Worm (Caenorhabditis elegans): ENCODE measurements around the gene idpp-14.

The idpp-14 gene

DNA sequence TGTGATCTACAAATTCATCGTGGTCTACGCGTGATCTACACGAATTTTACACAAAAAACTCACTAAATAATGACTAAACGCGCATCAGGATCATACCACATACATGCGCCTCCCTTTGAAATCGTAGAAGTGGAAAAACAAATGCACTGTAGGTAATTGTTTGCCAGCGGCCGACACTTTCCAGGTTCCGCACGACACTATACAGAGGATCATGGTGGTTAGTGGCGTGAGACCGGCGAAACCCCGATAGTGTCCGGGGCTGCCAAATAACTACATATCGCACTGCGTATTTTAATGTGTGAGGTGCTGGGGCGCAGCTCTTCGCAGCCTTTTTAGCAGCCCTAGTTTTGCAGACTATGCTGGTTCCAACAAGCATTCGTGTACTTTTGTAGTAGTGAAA, 3.5 kb upstream of the idpp-14 start:
- TF ChIP-seq tra-4 (tag; optimal IDR thresholded peaks at IDR 0.05) (no peak), tbx-11 (GFP tag; IDR thresholded peaks at IDR 0.05) (no peak), ama-1 (optimal IDR thresholded peaks at IDR 0.05) (no peak), aly-1 (tag; optimal IDR thresholded peaks at IDR 0.05) (no peak), scrt-1 (GFP tag; IDR thresholded peaks at IDR 0.05) (no peak), ceh-13 (GFP tag; optimal IDR thresholded peaks at IDR 0.05) (no peak), B0310.2 (tag; optimal IDR thresholded peaks at IDR 0.05) (no peak), pes-1 (GFP tag; IDR thresholded peaks at IDR 0.05) (no peak), flt-1 (GFP tag; IDR thresholded peaks at IDR 0.05) (no peak), sea-1 (GFP tag; conservative IDR thresholded peaks at IDR 0.05) (no peak), hmbx-1 (tag; optimal IDR thresholded peaks at IDR 0.05) (no peak), hmg-4 (GFP tag; optimal IDR thresholded peaks at IDR 0.05) (no peak), F13C5.2 (tag; optimal IDR thresholded peaks at IDR 0.05) (no peak), tbx-37 (GFP tag; conservative IDR thresholded peaks at IDR 0.05) (no peak), hnd-1 (tag; optimal IDR thresholded peaks at IDR 0.05) (no peak), ceh-36 (tag; optimal IDR thresholded peaks at IDR 0.05) (no peak)

ce11 chrX:16085094-16085493, 2.9 kb downstream of the idpp-14 start, which contains the start of gene C30F2.2:
Gene C30F2.2 (minus strand): TSS chrX:16085215.
- TF ChIP-seq hmg-4 (GFP tag; optimal IDR thresholded peaks at IDR 0.05) = no peak
- TF ChIP-seq hmbx-1 (tag; optimal IDR thresholded peaks at IDR 0.05) = no peak
- TF ChIP-seq ama-1 (optimal IDR thresholded peaks at IDR 0.05) = no peak
- no peak for TF ChIP-seq ceh-13 (GFP tag; optimal IDR thresholded peaks at IDR 0.05)
- TF ChIP-seq tra-4 (tag; optimal IDR thresholded peaks at IDR 0.05) = no peak
- TF ChIP-seq ets-7 (tag; optimal IDR thresholded peaks at IDR 0.05) = no peak
- TF ChIP-seq aly-1 (tag; optimal IDR thresholded peaks at IDR 0.05) = no peak
- no peak for TF ChIP-seq scrt-1 (GFP tag; IDR thresholded peaks at IDR 0.05)
- no peak for TF ChIP-seq ceh-36 (tag; optimal IDR thresholded peaks at IDR 0.05)
- TF ChIP-seq flt-1 (GFP tag; IDR thresholded peaks at IDR 0.05) = no peak
- no peak for TF ChIP-seq sea-1 (GFP tag; conservative IDR thresholded peaks at IDR 0.05)
- no peak for TF ChIP-seq F13C5.2 (tag; optimal IDR thresholded peaks at IDR 0.05)
- no peak for TF ChIP-seq hnd-1 (tag; optimal IDR thresholded peaks at IDR 0.05)
- TF ChIP-seq pes-1 (GFP tag; IDR thresholded peaks at IDR 0.05) = no peak
- TF ChIP-seq B0310.2 (tag; optimal IDR thresholded peaks at IDR 0.05) = no peak
- TF ChIP-seq tbx-37 (GFP tag; conservative IDR thresholded peaks at IDR 0.05) = no peak
- no peak for TF ChIP-seq tbx-11 (GFP tag; IDR thresholded peaks at IDR 0.05)

DNA sequence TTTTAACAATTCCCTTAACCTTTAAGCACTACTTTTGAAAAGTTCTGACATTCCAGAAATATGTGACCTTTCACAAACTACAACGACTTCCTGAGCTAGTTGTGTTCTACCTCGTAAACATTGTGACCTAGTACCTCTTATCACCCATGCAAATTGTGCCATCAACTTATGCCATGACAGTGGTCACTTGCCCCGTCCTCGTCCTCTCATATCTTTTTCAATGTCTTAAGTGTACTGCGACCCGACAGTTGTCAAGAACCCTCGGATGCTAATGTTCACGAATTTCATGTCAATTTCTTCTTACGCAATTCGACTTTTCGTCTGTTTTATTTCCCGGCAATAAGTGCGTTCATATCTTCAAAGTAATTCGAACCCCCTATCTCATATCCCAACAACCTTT, 5.7 kb downstream of the idpp-14 start:
- no peak for TF ChIP-seq aly-1 (tag; optimal IDR thresholded peaks at IDR 0.05)
- no peak for TF ChIP-seq tra-4 (tag; optimal IDR thresholded peaks at IDR 0.05)
- no peak for TF ChIP-seq B0310.2 (tag; optimal IDR thresholded peaks at IDR 0.05)
- no peak for TF ChIP-seq ceh-36 (tag; optimal IDR thresholded peaks at IDR 0.05)
- TF ChIP-seq hmg-4 (GFP tag; optimal IDR thresholded peaks at IDR 0.05) = no peak
- no peak for TF ChIP-seq pes-1 (GFP tag; IDR thresholded peaks at IDR 0.05)
- TF ChIP-seq tbx-37 (GFP tag; conservative IDR thresholded peaks at IDR 0.05) = no peak
- TF ChIP-seq ama-1 (optimal IDR thresholded peaks at IDR 0.05) = no peak
- TF ChIP-seq flt-1 (GFP tag; IDR thresholded peaks at IDR 0.05) = no peak
- no peak for TF ChIP-seq scrt-1 (GFP tag; IDR thresholded peaks at IDR 0.05)
- TF ChIP-seq ceh-13 (GFP tag; optimal IDR thresholded peaks at IDR 0.05) = no peak
- no peak for TF ChIP-seq hmbx-1 (tag; optimal IDR thresholded peaks at IDR 0.05)
- no peak for TF ChIP-seq sea-1 (GFP tag; conservative IDR thresholded peaks at IDR 0.05)

DNA sequence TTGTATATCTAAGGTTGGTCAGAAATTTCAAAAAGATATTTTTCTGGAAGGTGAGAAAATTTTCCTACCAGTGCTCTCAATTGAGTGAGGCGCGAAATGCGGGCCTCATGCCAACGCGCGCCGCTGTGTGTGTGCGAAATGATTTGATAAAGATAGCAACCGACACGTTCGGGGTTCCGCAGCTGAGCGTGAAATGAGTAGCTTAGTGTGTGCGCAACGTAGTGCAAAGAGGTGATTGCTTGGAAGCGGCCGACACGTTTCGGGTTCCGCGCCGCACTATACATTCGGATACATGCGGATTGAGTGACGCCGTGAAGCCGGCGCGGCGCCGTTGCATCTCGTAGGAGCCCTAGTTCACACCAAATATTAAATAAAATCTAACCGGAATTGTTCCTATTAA, 9.0 kb downstream of the idpp-14 start:
- TF ChIP-seq ceh-36 (tag; optimal IDR thresholded peaks at IDR 0.05) (no peak), ets-7 (tag; optimal IDR thresholded peaks at IDR 0.05) (no peak), sea-1 (GFP tag; conservative IDR thresholded peaks at IDR 0.05) (no peak), flt-1 (GFP tag; IDR thresholded peaks at IDR 0.05) (no peak), hnd-1 (tag; optimal IDR thresholded peaks at IDR 0.05) (no peak), tbx-11 (GFP tag; IDR thresholded peaks at IDR 0.05) (no peak), ceh-13 (GFP tag; optimal IDR thresholded peaks at IDR 0.05) (no peak), tbx-37 (GFP tag; conservative IDR thresholded peaks at IDR 0.05) (no peak), hmbx-1 (tag; optimal IDR thresholded peaks at IDR 0.05) (no peak), ama-1 (optimal IDR thresholded peaks at IDR 0.05) (no peak), scrt-1 (GFP tag; IDR thresholded peaks at IDR 0.05) (no peak), tra-4 (tag; optimal IDR thresholded peaks at IDR 0.05) (no peak), F13C5.2 (tag; optimal IDR thresholded peaks at IDR 0.05) (no peak), hmg-4 (GFP tag; optimal IDR thresholded peaks at IDR 0.05) (no peak)

ce11 chrX:16094370-16094769, 12.2 kb downstream of the idpp-14 start, which contains the start of gene C30F2.5:
Gene C30F2.5 (plus strand): TSS chrX:16094670.
- no peak for TF ChIP-seq ama-1 (optimal IDR thresholded peaks at IDR 0.05)
- TF ChIP-seq ceh-13 (GFP tag; optimal IDR thresholded peaks at IDR 0.05) = no peak
- TF ChIP-seq hmbx-1 (tag; optimal IDR thresholded peaks at IDR 0.05) = no peak
- no peak for TF ChIP-seq ets-7 (tag; optimal IDR thresholded peaks at IDR 0.05)
- no peak for TF ChIP-seq flt-1 (GFP tag; IDR thresholded peaks at IDR 0.05)
- no peak for TF ChIP-seq tra-4 (tag; optimal IDR thresholded peaks at IDR 0.05)
- no peak for TF ChIP-seq tbx-11 (GFP tag; IDR thresholded peaks at IDR 0.05)
- TF ChIP-seq F13C5.2 (tag; optimal IDR thresholded peaks at IDR 0.05) = no peak
- no peak for TF ChIP-seq sea-1 (GFP tag; conservative IDR thresholded peaks at IDR 0.05)
- TF ChIP-seq B0310.2 (tag; optimal IDR thresholded peaks at IDR 0.05) = no peak
- TF ChIP-seq hnd-1 (tag; optimal IDR thresholded peaks at IDR 0.05) = no peak
- no peak for TF ChIP-seq aly-1 (tag; optimal IDR thresholded peaks at IDR 0.05)
- no peak for TF ChIP-seq tbx-37 (GFP tag; conservative IDR thresholded peaks at IDR 0.05)
- TF ChIP-seq scrt-1 (GFP tag; IDR thresholded peaks at IDR 0.05) = no peak
- TF ChIP-seq ceh-36 (tag; optimal IDR thresholded peaks at IDR 0.05) = no peak
- no peak for TF ChIP-seq pes-1 (GFP tag; IDR thresholded peaks at IDR 0.05)
- no peak for TF ChIP-seq hmg-4 (GFP tag; optimal IDR thresholded peaks at IDR 0.05)

DNA sequence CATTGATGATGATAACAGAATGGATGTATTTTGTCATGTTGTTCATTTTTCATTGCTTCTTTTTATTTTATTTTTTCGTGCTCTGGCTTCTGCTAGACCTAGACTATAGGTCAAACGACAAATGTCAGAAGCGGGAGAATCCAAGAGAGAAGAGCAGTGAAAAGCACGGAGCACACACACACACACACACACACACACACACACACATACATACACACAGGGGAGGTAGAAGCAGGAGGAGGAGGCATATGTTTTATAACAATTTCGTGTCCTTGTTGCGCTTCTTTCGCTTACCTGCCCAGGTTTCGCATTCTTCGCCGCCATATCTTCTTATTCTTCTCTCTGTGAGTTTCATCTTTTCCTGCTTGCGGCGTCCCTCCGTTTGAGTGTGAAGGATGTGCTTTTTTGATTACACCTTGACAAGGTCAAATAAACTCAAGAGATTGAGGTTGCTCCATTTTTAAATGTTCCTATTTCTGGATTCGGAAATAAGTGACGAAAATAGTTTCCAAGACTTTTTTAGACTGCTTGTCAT, 16.0 kb downstream of the idpp-14 start:
- TF ChIP-seq ceh-13 (GFP tag; optimal IDR thresholded peaks at IDR 0.05) (no peak), aly-1 (tag; optimal IDR thresholded peaks at IDR 0.05) (no peak), scrt-1 (GFP tag; IDR thresholded peaks at IDR 0.05) (no peak), pes-1 (GFP tag; IDR thresholded peaks at IDR 0.05) (no peak), tbx-37 (GFP tag; conservative IDR thresholded peaks at IDR 0.05) (no peak), ama-1 (optimal IDR thresholded peaks at IDR 0.05) (no peak), flt-1 (GFP tag; IDR thresholded peaks at IDR 0.05) (no peak), F13C5.2 (tag; optimal IDR thresholded peaks at IDR 0.05) (no peak), sea-1 (GFP tag; conservative IDR thresholded peaks at IDR 0.05) (no peak)

ce11 chrX:16099251-16099650, 17.1 kb downstream of the idpp-14 start:
- TF ChIP-seq B0310.2 (tag; optimal IDR thresholded peaks at IDR 0.05) (no peak), hnd-1 (tag; optimal IDR thresholded peaks at IDR 0.05) (no peak), pes-1 (GFP tag; IDR thresholded peaks at IDR 0.05) (no peak), aly-1 (tag; optimal IDR thresholded peaks at IDR 0.05) (no peak), F13C5.2 (tag; optimal IDR thresholded peaks at IDR 0.05) (no peak), ets-7 (tag; optimal IDR thresholded peaks at IDR 0.05) (no peak), tbx-37 (GFP tag; conservative IDR thresholded peaks at IDR 0.05) (no peak), ceh-36 (tag; optimal IDR thresholded peaks at IDR 0.05) (no peak), tra-4 (tag; optimal IDR thresholded peaks at IDR 0.05) (no peak), ceh-13 (GFP tag; optimal IDR thresholded peaks at IDR 0.05) (no peak), tbx-11 (GFP tag; IDR thresholded peaks at IDR 0.05) (no peak), scrt-1 (GFP tag; IDR thresholded peaks at IDR 0.05) (no peak)
